Fruit fly (Drosophila melanogaster): ENCODE results near the gene dachs.

DNA sequence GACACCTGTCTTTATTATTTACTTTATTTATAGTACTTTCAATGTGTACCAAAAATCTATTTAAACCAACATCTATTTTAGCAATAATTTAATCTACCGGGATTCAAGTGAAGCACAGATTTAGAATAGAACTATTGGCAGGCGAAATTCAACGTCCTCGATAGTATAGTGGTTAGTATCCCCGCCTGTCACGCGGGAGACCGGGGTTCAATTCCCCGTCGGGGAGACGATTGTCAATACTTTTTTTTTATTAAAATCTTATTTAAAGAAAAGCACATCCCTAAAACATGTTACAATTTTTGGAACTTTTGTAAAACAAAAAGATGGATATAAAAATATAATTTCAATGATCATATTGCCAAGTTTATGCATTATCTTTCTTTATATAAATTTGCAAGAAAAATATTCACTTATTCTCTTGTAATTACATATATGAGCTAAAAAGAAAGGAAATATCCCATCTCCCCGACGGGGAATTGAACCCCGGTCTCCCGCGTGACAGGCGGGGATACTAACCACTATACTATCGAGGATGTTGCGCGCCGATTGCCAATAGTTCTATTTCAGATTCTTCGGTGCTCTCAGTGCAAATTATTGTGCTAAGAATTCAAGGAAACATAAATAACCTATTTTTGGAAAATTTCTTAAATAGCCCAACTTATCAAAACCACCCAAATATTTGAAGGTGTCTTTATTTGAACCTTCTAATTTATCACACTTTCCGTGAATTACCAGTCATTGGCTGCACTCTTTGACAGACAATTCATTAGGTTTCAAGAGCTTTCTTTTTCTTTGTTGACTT is 15.2 kb downstream of the dachs start, which contains the start of gene CG43796:
- TF ChIP-seq CTCF (optimal IDR thresholded peaks at IDR 0.05) (no peak), CG8478 (optimal IDR thresholded peaks at IDR 0.05) (no peak)
